Worm (Caenorhabditis elegans): ENCODE data around the gene C27F2.7.

The C27F2.7 gene

DNA sequence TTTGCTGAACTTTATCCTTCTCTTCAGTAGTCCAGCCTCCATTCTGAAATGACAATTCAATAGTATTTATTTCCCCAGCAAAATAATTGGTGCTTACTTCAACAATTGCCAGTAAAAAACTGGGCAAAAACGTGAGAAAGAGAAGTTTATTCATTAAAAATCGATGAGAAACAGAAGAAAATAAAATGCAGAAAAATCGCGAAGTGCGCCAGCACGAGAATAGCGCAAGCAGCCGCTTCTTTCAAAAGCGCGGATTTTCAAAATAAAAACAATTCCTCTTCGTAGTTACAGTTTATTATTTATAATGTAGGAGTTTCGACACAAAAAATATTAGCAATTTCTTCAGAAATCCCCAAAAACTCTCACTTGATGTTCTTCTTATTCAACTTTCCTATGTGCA, 21.4 kb downstream of the C27F2.7 start, which contains the start of gene C27F2.9 (continued):
- peak; percentile 72 for TF ChIP-seq lsy-12 (tag; optimal IDR thresholded peaks at IDR 0.05)
- no peak for TF ChIP-seq fos-1 (tag; optimal IDR thresholded peaks at IDR 0.05)
- peak; percentile 22 for TF ChIP-seq fkh-2 (tag; optimal IDR thresholded peaks at IDR 0.05)
- no peak for TF ChIP-seq nhr-67 (tag; optimal IDR thresholded peaks at IDR 0.05)
- TF ChIP-seq elt-2 (tag; optimal IDR thresholded peaks at IDR 0.05): peak; percentile 55
- no peak for TF ChIP-seq zag-1 (tag; optimal IDR thresholded peaks at IDR 0.05)
- peak; percentile 50 for TF ChIP-seq nhr-77 (tag; optimal IDR thresholded peaks at IDR 0.05)
- TF ChIP-seq nfya-1 (tag; optimal IDR thresholded peaks at IDR 0.05; ENCODE audit: insufficient read depth): peak; percentile 92
- TF ChIP-seq nhr-25 (tag; optimal IDR thresholded peaks at IDR 0.05): peak; percentile 79

DNA sequence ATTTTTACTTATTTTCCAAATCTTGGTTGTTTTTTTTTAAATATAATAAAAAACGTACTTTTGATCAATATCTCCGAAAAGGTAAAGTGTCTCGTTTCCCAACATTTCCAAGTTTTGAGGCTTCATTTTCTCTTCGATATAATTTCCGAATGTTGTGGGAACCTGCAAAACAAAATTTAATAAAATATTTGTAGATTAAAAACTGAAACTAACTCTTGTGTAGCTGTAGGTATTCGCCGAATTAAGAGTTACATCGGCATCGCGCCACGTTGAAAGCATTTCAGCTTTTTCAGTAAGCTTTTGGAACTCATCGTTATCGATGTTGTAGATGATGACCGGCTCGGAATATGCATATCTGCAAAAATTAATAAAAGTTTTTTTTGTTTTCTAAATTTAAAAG, 21.9 kb downstream of the C27F2.7 start, which contains the start of gene vps-22:
Gene vps-22 (minus strand): TSS at position 101 of the 400 bp plus-strand sequence.
- TF ChIP-seq nhr-12 (tag; optimal IDR thresholded peaks at IDR 0.05): no peak
- no peak for TF ChIP-seq hmg-11 (tag; optimal IDR thresholded peaks at IDR 0.05)
- TF ChIP-seq nhr-23 (tag; optimal IDR thresholded peaks at IDR 0.05): no peak
- TF ChIP-seq pha-4 (tag; optimal IDR thresholded peaks at IDR 0.05): no peak
- TF ChIP-seq ceh-82 (tag; optimal IDR thresholded peaks at IDR 0.05): no peak
- no peak for TF ChIP-seq zag-1 (tag; optimal IDR thresholded peaks at IDR 0.05)
- TF ChIP-seq nhr-43 (tag; optimal IDR thresholded peaks at IDR 0.05; ENCODE audit: poor library complexity, severe bottlenecking): no peak
- TF ChIP-seq unc-39 (tag; optimal IDR thresholded peaks at IDR 0.05): no peak

DNA sequence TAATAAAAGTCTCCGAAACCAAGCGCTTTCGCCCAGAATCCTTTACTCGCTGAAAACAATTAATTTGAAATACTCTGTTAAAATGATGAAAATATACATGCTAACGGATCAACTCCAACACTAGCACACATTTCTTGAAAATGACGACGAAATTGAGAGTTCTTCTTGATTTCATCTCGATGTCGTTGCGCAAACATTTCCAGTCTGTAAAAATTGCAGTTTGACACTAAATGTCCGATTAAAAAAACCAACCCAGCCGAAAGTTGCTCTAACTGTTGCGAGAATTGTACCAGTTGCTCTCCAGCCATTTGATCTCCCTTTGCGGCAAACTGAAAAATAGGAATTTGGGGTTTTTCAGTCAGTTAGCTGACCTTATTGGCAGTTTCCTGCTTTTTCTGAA, 23.0 kb downstream of the C27F2.7 start:
- TF ChIP-seq sea-2 (GFP tag; optimal IDR thresholded peaks at IDR 0.05) (no peak), nhr-25 (tag; optimal IDR thresholded peaks at IDR 0.05) (no peak), lin-15B (tag; optimal IDR thresholded peaks at IDR 0.05) (no peak), pha-4 (tag; optimal IDR thresholded peaks at IDR 0.05) (no peak), nhr-67 (tag; optimal IDR thresholded peaks at IDR 0.05) (no peak)

DNA sequence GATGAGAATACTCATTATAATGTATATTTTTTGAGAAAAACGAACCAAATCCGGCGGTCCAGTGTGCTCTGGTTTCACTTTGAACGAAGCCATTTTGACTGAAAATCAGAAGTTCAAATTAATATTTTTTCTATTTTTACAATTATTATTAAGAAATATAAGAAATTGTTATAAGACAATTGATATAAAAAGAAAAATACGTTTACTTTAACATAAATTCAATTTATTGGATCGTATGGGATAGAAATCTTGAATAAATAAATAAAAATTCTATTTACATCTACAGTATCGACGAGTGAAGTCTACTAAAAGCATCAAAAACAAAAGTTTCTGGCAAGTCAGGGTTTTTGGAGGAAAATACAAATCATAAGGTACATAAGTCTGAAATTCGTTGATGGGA, 24.1 kb downstream of the C27F2.7 start, which contains the start of gene C27F2.4:
Gene C27F2.4 (minus strand): TSS at position 101 of the 400 bp plus-strand sequence.
- no peak for TF ChIP-seq egl-27 (tag; optimal IDR thresholded peaks at IDR 0.05)
- TF ChIP-seq ceh-28 (tag; optimal IDR thresholded peaks at IDR 0.05): no peak
- no peak for TF ChIP-seq nfya-1 (tag; optimal IDR thresholded peaks at IDR 0.05; ENCODE audit: insufficient read depth)

DNA sequence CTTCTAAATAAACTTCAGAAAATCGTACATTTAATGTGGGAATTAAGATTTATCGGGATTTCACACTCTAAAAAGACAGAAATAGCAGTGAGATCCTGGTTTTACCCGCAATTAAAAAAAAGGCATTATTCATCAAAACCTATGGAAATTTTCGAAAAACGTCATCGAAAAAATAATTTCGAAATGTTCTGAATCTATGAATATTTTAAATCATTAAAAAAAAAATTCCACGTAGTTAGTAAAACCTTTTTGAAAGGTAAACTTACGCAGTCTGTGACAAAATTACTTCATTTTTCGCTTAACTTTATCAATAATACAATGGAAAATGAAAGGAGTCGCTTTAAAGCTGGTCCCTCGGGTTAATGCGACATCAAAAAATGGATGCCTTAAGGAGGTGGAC, 27.7 kb downstream of the C27F2.7 start, which contains the start of gene C26E6.1:
Gene C26E6.1 (plus strand): TSS at position 301 of the 400 bp plus-strand sequence.
- TF ChIP-seq elt-2 (tag; optimal IDR thresholded peaks at IDR 0.05) (no peak), lin-15B (tag; optimal IDR thresholded peaks at IDR 0.05) (no peak), nhr-23 (tag; optimal IDR thresholded peaks at IDR 0.05) (no peak), elt-3 (tag; optimal IDR thresholded peaks at IDR 0.05) (no peak), fkh-2 (tag; optimal IDR thresholded peaks at IDR 0.05) (no peak), ztf-11 (tag; optimal IDR thresholded peaks at IDR 0.05) (no peak), sea-2 (GFP tag; optimal IDR thresholded peaks at IDR 0.05) (no peak), snpc-4 (tag; optimal IDR thresholded peaks at IDR 0.05) (no peak), skn-1 (tag; optimal IDR thresholded peaks at IDR 0.05) (no peak), ceh-28 (tag; optimal IDR thresholded peaks at IDR 0.05) (no peak), lin-39 (tag; optimal IDR thresholded peaks at IDR 0.05) (no peak), nhr-11 (tag; optimal IDR thresholded peaks at IDR 0.05) (no peak), ZK546.5 (tag; optimal IDR thresholded peaks at IDR 0.05) (no peak), nhr-25 (tag; optimal IDR thresholded peaks at IDR 0.05) (no peak), ama-1 (optimal IDR thresholded peaks at IDR 0.05) (no peak), unc-62 (GFP tag; optimal IDR thresholded peaks at IDR 0.05) (no peak), hmg-11 (tag; optimal IDR thresholded peaks at IDR 0.05) (no peak), nhr-76 (tag; optimal IDR thresholded peaks at IDR 0.05) (no peak), mml-1 (tag; optimal IDR thresholded peaks at IDR 0.05) (no peak), nhr-77 (tag; optimal IDR thresholded peaks at IDR 0.05) (no peak)

DNA sequence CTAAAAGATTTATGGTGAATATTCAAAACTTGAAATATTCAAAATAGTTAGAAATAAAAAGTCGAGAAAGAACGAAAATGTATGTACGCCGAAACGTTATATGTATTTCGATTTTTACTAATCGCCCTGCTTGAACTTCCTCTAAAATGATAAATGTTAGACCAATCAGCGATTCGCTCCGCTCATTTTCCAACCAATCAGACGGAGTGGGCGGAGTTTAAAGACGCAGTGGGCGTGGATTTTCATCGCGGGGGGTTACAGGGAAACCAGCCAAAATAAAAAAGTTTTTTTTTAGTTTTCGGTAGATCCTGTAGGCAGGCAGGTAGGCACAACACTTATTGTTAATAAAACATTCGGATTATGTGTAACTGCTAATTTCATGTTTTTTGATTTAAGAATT, 31.3 kb downstream of the C27F2.7 start:
- TF ChIP-seq nfya-1 (tag; optimal IDR thresholded peaks at IDR 0.05; ENCODE audit: insufficient read depth) (peak; percentile 94), R02D3.7 (tag; optimal IDR thresholded peaks at IDR 0.05) (no peak), elt-1 (tag; optimal IDR thresholded peaks at IDR 0.05) (no peak)
